Worm (Caenorhabditis elegans) whole organism, early embryonic: ENCODE data around the gene ugt-64.

ENCODE experiments used
- aly-1 ChIP-seq: sonication (generic microtip); optimal IDR thresholded peaks from 2 replicates; lab custom pipeline; 2016; ENCODE audit warnings: missing genetic modification characterization, missing compliant biosample characterization
- ama-1 ChIP-seq: fragments of 150-350 bp; optimal IDR thresholded peaks from 2 replicates; lab custom pipeline; 2014
- pes-1 ChIP-seq: fragments of 200-800 bp; sonication (Bioruptor generic); IDR thresholded peaks from 2 replicates; pipeline ENCODE4 v1.3.6; 2022; ENCODE audit warnings: missing genetic modification reagents, missing genetic modification characterization, missing compliant biosample characterization
- sea-1 ChIP-seq: fragments of 200-800 bp; sonication (Bioruptor generic); conservative IDR thresholded peaks from 2 replicates; pipeline ENCODE4 v1.3.6; 2022; ENCODE audit warnings: missing genetic modification characterization, missing compliant biosample characterization
- tbx-11 ChIP-seq: fragments of 200-800 bp; sonication (Bioruptor generic); IDR thresholded peaks from 2 replicates; pipeline ENCODE4 v1.3.6; 2022; ENCODE audit warnings: missing genetic modification characterization, missing compliant biosample characterization

ce11 chrV:3475021-3475420 lies 31.1 kb downstream of the ugt-64 start, which contains the start of gene oac-2:
- TF ChIP-seq ama-1 (lab: Kevin White, UChicago) (no peak), tbx-11 (GFP tag; lab: Robert Waterston, UW) (no peak), sea-1 (GFP tag; lab: Robert Waterston, UW) (no peak), aly-1 (no peak), pes-1 (GFP tag; lab: Robert Waterston, UW) (no peak)
